Worm (Caenorhabditis elegans): ENCODE data around the gene cpg-1.

The cpg-1 gene

DNA sequence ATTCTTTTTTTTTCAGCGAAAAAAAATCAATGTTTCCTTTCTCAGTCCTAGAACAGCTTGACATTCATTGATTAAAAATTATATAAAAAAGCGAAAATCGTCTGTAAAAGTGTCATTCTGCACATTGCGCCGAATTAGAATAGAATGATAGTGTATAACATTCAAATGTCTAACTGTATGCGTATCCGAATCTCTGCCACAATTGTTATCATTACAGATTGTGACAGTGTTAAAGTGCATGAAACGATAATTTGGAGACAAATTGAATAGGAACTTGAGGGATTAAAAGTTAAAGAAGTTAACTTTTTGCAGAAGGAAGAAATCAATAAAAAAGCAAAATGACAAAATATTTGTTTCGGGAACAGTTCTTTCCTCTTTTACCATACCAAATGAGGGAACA, 20.8 kb upstream of the cpg-1 start:
- TF ChIP-seq hnd-1 (tag; optimal IDR thresholded peaks at IDR 0.05): no peak
- TF ChIP-seq pes-1 (GFP tag; IDR thresholded peaks at IDR 0.05): no peak
- no peak for TF ChIP-seq aly-1 (tag; optimal IDR thresholded peaks at IDR 0.05)
- no peak for TF ChIP-seq flt-1 (GFP tag; IDR thresholded peaks at IDR 0.05)
- no peak for TF ChIP-seq hmg-4 (GFP tag; optimal IDR thresholded peaks at IDR 0.05)
- TF ChIP-seq tra-4 (tag; optimal IDR thresholded peaks at IDR 0.05): no peak
- TF ChIP-seq tbx-37 (GFP tag; conservative IDR thresholded peaks at IDR 0.05): no peak
- TF ChIP-seq F13C5.2 (tag; optimal IDR thresholded peaks at IDR 0.05): no peak

DNA sequence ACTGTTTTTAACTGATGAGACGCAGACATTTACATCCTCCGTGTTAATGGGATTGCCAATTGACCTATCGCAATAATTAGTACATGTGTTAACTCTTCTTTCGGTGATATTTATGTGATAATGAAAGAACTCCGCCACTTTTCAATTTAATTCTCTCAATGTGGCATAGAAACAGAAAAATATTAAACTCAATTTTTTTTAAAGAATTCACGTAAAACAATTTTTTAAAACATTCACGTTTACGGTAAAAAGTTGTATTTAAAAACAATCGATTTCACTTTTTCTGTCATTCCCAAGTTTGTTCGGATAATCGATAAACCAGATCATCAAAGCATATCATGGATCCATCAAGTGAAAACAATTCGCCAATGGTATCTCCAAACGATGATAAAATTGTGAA, 20.3 kb upstream of the cpg-1 start, which contains the start of gene mstr-2:
Gene mstr-2 (plus strand): TSS at position 301 of the 400 bp plus-strand sequence.
- TF ChIP-seq scrt-1 (GFP tag; IDR thresholded peaks at IDR 0.05) (no peak), aly-1 (tag; optimal IDR thresholded peaks at IDR 0.05) (no peak), pes-1 (GFP tag; IDR thresholded peaks at IDR 0.05) (no peak), ceh-36 (tag; optimal IDR thresholded peaks at IDR 0.05) (no peak), sea-1 (GFP tag; conservative IDR thresholded peaks at IDR 0.05) (no peak), tbx-11 (GFP tag; IDR thresholded peaks at IDR 0.05) (no peak), hmg-4 (GFP tag; optimal IDR thresholded peaks at IDR 0.05) (no peak), ets-7 (tag; optimal IDR thresholded peaks at IDR 0.05) (no peak), ama-1 (optimal IDR thresholded peaks at IDR 0.05) (no peak), B0310.2 (tag; optimal IDR thresholded peaks at IDR 0.05) (no peak), hnd-1 (tag; optimal IDR thresholded peaks at IDR 0.05) (no peak), tbx-37 (GFP tag; conservative IDR thresholded peaks at IDR 0.05) (no peak), hmbx-1 (tag; optimal IDR thresholded peaks at IDR 0.05) (no peak), flt-1 (GFP tag; IDR thresholded peaks at IDR 0.05) (no peak)

ce11 chrIII:4470793-4471192, 18.4 kb upstream of the cpg-1 start:
- TF ChIP-seq ets-7 (tag; optimal IDR thresholded peaks at IDR 0.05): peak; percentile 89
- peak; percentile 85 for TF ChIP-seq B0310.2 (tag; optimal IDR thresholded peaks at IDR 0.05)
- TF ChIP-seq flt-1 (GFP tag; IDR thresholded peaks at IDR 0.05): peak; percentile 96
- TF ChIP-seq F13C5.2 (tag; optimal IDR thresholded peaks at IDR 0.05): peak; percentile 92
- peak; percentile 95 for TF ChIP-seq tbx-37 (GFP tag; conservative IDR thresholded peaks at IDR 0.05)
- peak; percentile 89 for TF ChIP-seq hnd-1 (tag; optimal IDR thresholded peaks at IDR 0.05)
- peak; percentile 81 for TF ChIP-seq tra-4 (tag; optimal IDR thresholded peaks at IDR 0.05)
- peak; percentile 96 for TF ChIP-seq ceh-36 (tag; optimal IDR thresholded peaks at IDR 0.05)
- peak; percentile 84 for TF ChIP-seq ama-1 (optimal IDR thresholded peaks at IDR 0.05)
- peak; percentile 96 for TF ChIP-seq pes-1 (GFP tag; IDR thresholded peaks at IDR 0.05)
- peak; percentile 95 for TF ChIP-seq tbx-11 (GFP tag; IDR thresholded peaks at IDR 0.05)
- TF ChIP-seq scrt-1 (GFP tag; IDR thresholded peaks at IDR 0.05): peak; percentile 95
- TF ChIP-seq ceh-13 (GFP tag; optimal IDR thresholded peaks at IDR 0.05): peak; percentile 88
- peak; percentile 80 for TF ChIP-seq hmbx-1 (tag; optimal IDR thresholded peaks at IDR 0.05)
- peak; percentile 98 for TF ChIP-seq sea-1 (GFP tag; conservative IDR thresholded peaks at IDR 0.05)
- peak; percentile 97 for TF ChIP-seq aly-1 (tag; optimal IDR thresholded peaks at IDR 0.05)
- TF ChIP-seq hmg-4 (GFP tag; optimal IDR thresholded peaks at IDR 0.05): peak; percentile 96

DNA sequence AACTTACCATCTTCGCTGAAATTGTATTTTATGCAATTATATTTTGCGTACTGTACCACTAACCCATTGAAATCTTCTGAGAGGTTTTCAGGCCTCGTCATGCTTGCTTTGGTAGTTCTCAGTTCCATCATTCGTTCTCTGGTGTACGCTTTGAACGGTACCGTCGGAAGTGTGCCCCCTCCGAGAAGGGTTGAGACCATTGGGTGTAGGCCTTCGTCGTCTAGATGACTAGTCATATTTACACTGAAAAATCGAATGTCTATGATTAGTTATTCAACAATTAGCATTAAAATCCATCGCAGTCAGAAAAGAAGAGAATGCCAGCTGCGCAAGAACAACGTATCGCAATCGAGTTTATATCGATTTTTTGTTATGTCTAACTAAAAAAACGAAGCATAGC, 14.3 kb upstream of the cpg-1 start, which contains the start of gene ifet-1:
Gene ifet-1 (minus strand): TSS at position 243 of the 400 bp plus-strand sequence.
- no peak for TF ChIP-seq tra-4 (tag; optimal IDR thresholded peaks at IDR 0.05)
- no peak for TF ChIP-seq B0310.2 (tag; optimal IDR thresholded peaks at IDR 0.05)
- no peak for TF ChIP-seq hmg-4 (GFP tag; optimal IDR thresholded peaks at IDR 0.05)
- no peak for TF ChIP-seq F13C5.2 (tag; optimal IDR thresholded peaks at IDR 0.05)
- TF ChIP-seq pes-1 (GFP tag; IDR thresholded peaks at IDR 0.05): no peak
- TF ChIP-seq tbx-37 (GFP tag; conservative IDR thresholded peaks at IDR 0.05): no peak
- no peak for TF ChIP-seq flt-1 (GFP tag; IDR thresholded peaks at IDR 0.05)

- TF ChIP-seq B0310.2 (tag; optimal IDR thresholded peaks at IDR 0.05) (peak; percentile 5), F13C5.2 (tag; optimal IDR thresholded peaks at IDR 0.05) (peak; percentile 92), scrt-1 (GFP tag; IDR thresholded peaks at IDR 0.05) (no peak), ama-1 (optimal IDR thresholded peaks at IDR 0.05) (no peak), tbx-37 (GFP tag; conservative IDR thresholded peaks at IDR 0.05) (no peak), ets-7 (tag; optimal IDR thresholded peaks at IDR 0.05) (no peak), tbx-11 (GFP tag; IDR thresholded peaks at IDR 0.05) (peak; percentile 50; the same call in 1 of the 2 replicates), ceh-36 (tag; optimal IDR thresholded peaks at IDR 0.05) (peak; percentile 52), hmg-4 (GFP tag; optimal IDR thresholded peaks at IDR 0.05) (peak; percentile 44), sea-1 (GFP tag; conservative IDR thresholded peaks at IDR 0.05) (peak; percentile 52; the same call in 1 of the 2 replicates), tra-4 (tag; optimal IDR thresholded peaks at IDR 0.05) (no peak), ceh-13 (GFP tag; optimal IDR thresholded peaks at IDR 0.05) (no peak), hnd-1 (tag; optimal IDR thresholded peaks at IDR 0.05) (peak; percentile 27), flt-1 (GFP tag; IDR thresholded peaks at IDR 0.05) (peak; percentile 67), aly-1 (tag; optimal IDR thresholded peaks at IDR 0.05) (no peak), hmbx-1 (tag; optimal IDR thresholded peaks at IDR 0.05) (no peak), pes-1 (GFP tag; IDR thresholded peaks at IDR 0.05) (peak; percentile 68)
Observed at ce11 chrIII:4475428-4475968, 13.7 kb upstream of the cpg-1 start, which contains the start of gene rps-1. Gene rps-1 (plus strand): TSS chrIII:4475918.

ce11 chrIII:4476313-4476712, 12.8 kb upstream of the cpg-1 start:
- no peak for TF ChIP-seq ama-1 (optimal IDR thresholded peaks at IDR 0.05)
- no peak for TF ChIP-seq flt-1 (GFP tag; IDR thresholded peaks at IDR 0.05)
- no peak for TF ChIP-seq pes-1 (GFP tag; IDR thresholded peaks at IDR 0.05)
- no peak for TF ChIP-seq hmg-4 (GFP tag; optimal IDR thresholded peaks at IDR 0.05)
- TF ChIP-seq tbx-11 (GFP tag; IDR thresholded peaks at IDR 0.05): no peak
- no peak for TF ChIP-seq sea-1 (GFP tag; conservative IDR thresholded peaks at IDR 0.05)
- TF ChIP-seq hmbx-1 (tag; optimal IDR thresholded peaks at IDR 0.05): no peak
- no peak for TF ChIP-seq tbx-37 (GFP tag; conservative IDR thresholded peaks at IDR 0.05)

DNA sequence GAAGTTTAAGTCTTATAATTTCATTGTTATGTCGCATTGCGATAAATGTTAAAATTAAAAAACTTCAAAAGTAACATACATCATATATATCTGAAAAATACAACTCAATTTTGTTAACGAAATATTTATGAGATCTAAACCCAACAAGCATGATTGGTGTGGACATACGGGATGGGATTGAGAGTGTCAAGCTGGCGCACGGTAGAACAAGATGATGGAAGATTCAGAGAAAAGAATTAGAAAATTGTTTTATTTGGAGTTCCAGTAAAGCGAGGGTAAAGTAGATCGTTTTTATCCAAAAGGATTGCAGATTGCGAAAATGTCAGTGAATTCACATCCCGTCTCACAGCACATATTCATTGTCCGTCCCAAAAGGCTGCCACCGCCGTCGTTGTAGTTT, 12.4 kb upstream of the cpg-1 start:
- no peak for TF ChIP-seq ceh-13 (GFP tag; optimal IDR thresholded peaks at IDR 0.05)
- TF ChIP-seq tbx-37 (GFP tag; conservative IDR thresholded peaks at IDR 0.05): no peak
- no peak for TF ChIP-seq tra-4 (tag; optimal IDR thresholded peaks at IDR 0.05)
- TF ChIP-seq aly-1 (tag; optimal IDR thresholded peaks at IDR 0.05): no peak
- TF ChIP-seq hmbx-1 (tag; optimal IDR thresholded peaks at IDR 0.05): no peak
- no peak for TF ChIP-seq tbx-11 (GFP tag; IDR thresholded peaks at IDR 0.05)
- TF ChIP-seq ceh-36 (tag; optimal IDR thresholded peaks at IDR 0.05): no peak

Data from whole organism, early embryonic.